Fruit fly (Drosophila melanogaster) whole organism, embryonic: ENCODE results near the gene fwd.

ENCODE experiments used
- Ada2b ChIP-seq: fragments of 200-800 bp; sonication (Bioruptor generic); IDR thresholded peaks from 2 replicates; pipeline ENCODE4 v1.3.6; 2022; ENCODE audit warnings: missing biosample characterization, missing genetic modification characterization
- Awh ChIP-seq: fragments of 200-800 bp; sonication (Bioruptor generic); IDR thresholded peaks from 2 replicates; pipeline ENCODE4, ENCODE4 v1.3.6; 2022; ENCODE audit warnings: missing biosample characterization, missing genetic modification characterization
- B-H2 ChIP-seq: fragments of 200-800 bp; sonication (Bioruptor generic); optimal IDR thresholded peaks from 2 replicates; lab custom pipeline; 2018; ENCODE audit warnings: missing biosample characterization, mild to moderate bottlenecking, missing genetic modification characterization
- C15 ChIP-seq: fragments of 200-800 bp; sonication (Bioruptor generic); IDR thresholded peaks from 3 replicates; pipeline ENCODE4 v1.3.6; 2022; ENCODE audit warnings: missing biosample characterization, missing genetic modification characterization
- CG10959 ChIP-seq: fragments of 200-800 bp; sonication (Bioruptor generic); IDR thresholded peaks from 2 replicates; pipeline ENCODE4 v1.3.6; 2022; ENCODE audit warnings: missing biosample characterization, missing genetic modification characterization
- CG12659 ChIP-seq: fragments of 200-800 bp; sonication (Bioruptor generic); optimal IDR thresholded peaks from 3 replicates; lab custom pipeline; 2017; ENCODE audit warnings: mild to moderate bottlenecking, missing biosample characterization, missing genetic modification reagents, missing genetic modification characterization
- CG13775 ChIP-seq: fragments of 200-800 bp; sonication (Bioruptor generic); optimal IDR thresholded peaks from 3 replicates; lab custom pipeline; 2017; ENCODE audit warnings: missing biosample characterization, mild to moderate bottlenecking, missing genetic modification characterization
- CG1529 ChIP-seq: fragments of 200-800 bp; sonication (Bioruptor generic); optimal IDR thresholded peaks from 3 replicates; lab custom pipeline; 2018; ENCODE audit warnings: missing biosample characterization, missing genetic modification characterization
- CG15479 ChIP-seq: fragments of 200-800 bp; sonication (Bioruptor generic); optimal IDR thresholded peaks from 3 replicates; lab custom pipeline; 2019; ENCODE audit warnings: missing biosample characterization, mild to moderate bottlenecking, missing genetic modification characterization, moderate library complexity
- CG17328 ChIP-seq: fragments of 200-800 bp; sonication (Bioruptor generic); IDR thresholded peaks from 2 replicates; pipeline ENCODE4 v1.3.6; 2022; ENCODE audit warnings: missing biosample characterization, missing genetic modification characterization
- CG18011 ChIP-seq: fragments of 200-800 bp; sonication (Bioruptor generic); optimal IDR thresholded peaks from 2 replicates; lab custom pipeline; 2017; ENCODE audit warnings: missing biosample characterization, missing genetic modification characterization, mild to moderate bottlenecking, moderate library complexity, missing genotype
- CG2199 ChIP-seq: fragments of 200-800 bp; sonication (Bioruptor generic); IDR thresholded peaks from 3 replicates; pipeline ENCODE4 v1.3.6; 2022; ENCODE audit warnings: missing biosample characterization, missing genetic modification characterization
- CG31388 ChIP-seq: fragments of 200-800 bp; sonication (Bioruptor generic); optimal IDR thresholded peaks from 2 replicates; lab custom pipeline; 2016; ENCODE audit warnings: missing biosample characterization, missing genetic modification characterization
- CG34376 ChIP-seq: fragments of 200-800 bp; sonication (Bioruptor generic); optimal IDR thresholded peaks from 2 replicates; lab custom pipeline; 2018; ENCODE audit warnings: missing biosample characterization, mild to moderate bottlenecking, missing genetic modification characterization
- CG4404 ChIP-seq: fragments of 200-800 bp; sonication (Bioruptor generic); IDR thresholded peaks from 2 replicates; pipeline ENCODE4 v1.3.6; 2022; ENCODE audit warnings: missing biosample characterization, missing genetic modification characterization
- CG4820 ChIP-seq: fragments of 200-800 bp; sonication (Bioruptor generic); optimal IDR thresholded peaks from 3 replicates; lab custom pipeline; 2016; ENCODE audit warnings: missing biosample characterization, missing genetic modification characterization
- CG5245 ChIP-seq: fragments of 200-800 bp; sonication (Bioruptor generic); optimal IDR thresholded peaks from 3 replicates; lab custom pipeline; 2016; ENCODE audit warnings: missing biosample characterization, missing genetic modification characterization
- CG6689 ChIP-seq: fragments of 200-800 bp; sonication (Bioruptor generic); IDR thresholded peaks from 2 replicates; pipeline ENCODE4 v1.3.6; 2022; ENCODE audit warnings: missing biosample characterization, missing genetic modification characterization
- CG6854 ChIP-seq: fragments of 200-800 bp; sonication (Bioruptor generic); optimal IDR thresholded peaks from 3 replicates; lab custom pipeline; 2017; ENCODE audit warnings: missing biosample characterization, mild to moderate bottlenecking, missing genetic modification characterization
- CG8388 ChIP-seq: fragments of 200-800 bp; sonication (Bioruptor generic); optimal IDR thresholded peaks from 2 replicates; lab custom pipeline; 2019; ENCODE audit warnings: missing biosample characterization, mild to moderate bottlenecking, missing genetic modification characterization, moderate library complexity
- CG9437 ChIP-seq: fragments of 200-800 bp; sonication (Bioruptor generic); optimal IDR thresholded peaks from 2 replicates; lab custom pipeline; 2018; ENCODE audit warnings: missing biosample characterization, mild to moderate bottlenecking, missing genetic modification characterization
- E2f1 ChIP-seq: fragments of 200-800 bp; sonication (Bioruptor generic); IDR thresholded peaks from 2 replicates; pipeline ENCODE4 v1.3.6; 2022; ENCODE audit warnings: missing biosample characterization, missing genetic modification characterization
- E2f2 ChIP-seq: fragments of 200-800 bp; sonication (Bioruptor generic); IDR thresholded peaks from 2 replicates; pipeline ENCODE4 v1.3.6; 2022; ENCODE audit warnings: missing biosample characterization, missing genetic modification characterization
- Fer2 ChIP-seq: fragments of 200-800 bp; sonication (Bioruptor generic); optimal IDR thresholded peaks from 2 replicates; lab custom pipeline; 2018; ENCODE audit warnings: missing biosample characterization, mild to moderate bottlenecking, missing genetic modification characterization, moderate library complexity
- Gug ChIP-seq: fragments of 200-800 bp; sonication (Bioruptor generic); IDR thresholded peaks from 4 replicates; pipeline ENCODE4 v1.3.6; 2022; ENCODE audit warnings: missing biosample characterization, missing genetic modification characterization
- HHEX ChIP-seq: fragments of 200-800 bp; sonication (Bioruptor generic); optimal IDR thresholded peaks from 3 replicates; lab custom pipeline; 2017; ENCODE audit warnings: missing biosample characterization, mild to moderate bottlenecking, missing genetic modification characterization, missing genetic modification reagents
- MTF-1 ChIP-seq: fragments of 200-800 bp; sonication (Bioruptor generic); optimal IDR thresholded peaks from 2 replicates; lab custom pipeline; 2018; ENCODE audit warnings: missing biosample characterization, mild to moderate bottlenecking, missing genetic modification characterization, borderline replicate concordance
- Max ChIP-seq: fragments of 200-800 bp; sonication (Bioruptor generic); optimal IDR thresholded peaks from 2 replicates; lab custom pipeline; 2016; ENCODE audit warnings: missing biosample characterization, mild to moderate bottlenecking, missing genetic modification characterization
- Poxn ChIP-seq: fragments of 200-800 bp; sonication (Bioruptor generic); IDR thresholded peaks from 2 replicates; pipeline ENCODE4 v1.3.6; 2022; ENCODE audit warnings: missing biosample characterization, missing genetic modification characterization
- Rfx ChIP-seq: fragments of 200-800 bp; sonication (Bioruptor generic); IDR thresholded peaks from 2 replicates; pipeline ENCODE4 v1.3.6; 2022; ENCODE audit warnings: missing biosample characterization, missing genetic modification characterization
- Sin3A ChIP-seq: fragments of >200 bp; optimal IDR thresholded peaks from 2 replicates; lab custom pipeline; 2018
- bcd ChIP-seq: fragments of 200-800 bp; sonication (Bioruptor generic); optimal IDR thresholded peaks from 2 replicates; lab custom pipeline; 2017; ENCODE audit warnings: missing biosample characterization, mild to moderate bottlenecking, missing genetic modification characterization
- cg ChIP-seq: fragments of 200-800 bp; sonication (Bioruptor generic); optimal IDR thresholded peaks from 3 replicates; lab custom pipeline; 2019; ENCODE audit warnings: missing biosample characterization, mild to moderate bottlenecking, missing genetic modification characterization, moderate library complexity
- crol ChIP-seq: fragments of 200-800 bp; sonication (Bioruptor generic); IDR thresholded peaks from 2 replicates; pipeline ENCODE4 v1.3.6; 2022; ENCODE audit warnings: missing biosample characterization, missing genetic modification characterization
- da ChIP-seq: fragments of 200-800 bp; sonication (Bioruptor generic); optimal IDR thresholded peaks from 2 replicates; lab custom pipeline; 2016; ENCODE audit warnings: missing biosample characterization, missing genetic modification characterization
- ems ChIP-seq: fragments of 200-800 bp; sonication (Bioruptor generic); optimal IDR thresholded peaks from 3 replicates; lab custom pipeline; 2016; ENCODE audit warnings: missing biosample characterization, missing genetic modification characterization
- gro ChIP-seq: fragments of 200-800 bp; sonication (Bioruptor generic); optimal IDR thresholded peaks from 2 replicates; lab custom pipeline; 2016; ENCODE audit warnings: missing biosample characterization, missing genetic modification characterization
- kni ChIP-seq: fragments of 200-800 bp; sonication (Bioruptor generic); optimal IDR thresholded peaks from 3 replicates; lab custom pipeline; 2017; ENCODE audit warnings: mild to moderate bottlenecking, missing biosample characterization, missing genetic modification reagents, missing genetic modification characterization
- lola ChIP-seq, 3 experiments: fragments of >200 bp in 2 of 3; fragments of 200-800 bp in 1 of 3; sonication (Bioruptor generic) in 1 of 3; optimal IDR thresholded peaks; 2 replicates each; lab custom pipeline; 2017 to 2019; ENCODE audit warnings: missing biosample characterization in 3 of 3, missing genetic modification characterization in 3 of 3, mild to moderate bottlenecking in 1 of 3, moderate library complexity in 1 of 3
- maf-S ChIP-seq: fragments of 200-800 bp; sonication (Bioruptor generic); optimal IDR thresholded peaks from 2 replicates; lab custom pipeline; 2016; ENCODE audit warnings: missing biosample characterization, missing genetic modification characterization
- mam ChIP-seq: fragments of 200-800 bp; sonication (Bioruptor generic); optimal IDR thresholded peaks from 3 replicates; lab custom pipeline; 2016; ENCODE audit warnings: missing biosample characterization, missing genetic modification characterization
- oc ChIP-seq: fragments of 200-800 bp; sonication (Bioruptor generic); optimal IDR thresholded peaks from 2 replicates; lab custom pipeline; 2018; ENCODE audit warnings: missing biosample characterization, mild to moderate bottlenecking, missing genetic modification characterization, moderate library complexity
- pb ChIP-seq: fragments of 200-800 bp; sonication (Bioruptor generic); optimal IDR thresholded peaks from 3 replicates; lab custom pipeline; 2016; ENCODE audit warnings: missing biosample characterization, missing genetic modification characterization
- pnt ChIP-seq: fragments of 200-800 bp; sonication (Bioruptor generic); optimal IDR thresholded peaks from 3 replicates; lab custom pipeline; 2016; ENCODE audit warnings: missing biosample characterization, missing genetic modification characterization
- repo ChIP-seq: fragments of 200-800 bp; sonication (Bioruptor generic); optimal IDR thresholded peaks from 2 replicates; lab custom pipeline; 2016; ENCODE audit warnings: missing biosample characterization, missing genetic modification characterization
- shn ChIP-seq: fragments of 200-800 bp; sonication (Bioruptor generic); optimal IDR thresholded peaks from 3 replicates; lab custom pipeline; 2016; ENCODE audit warnings: missing biosample characterization, missing genetic modification characterization
- sna ChIP-seq: fragments of 200-800 bp; sonication (Bioruptor generic); IDR thresholded peaks from 2 replicates; pipeline ENCODE4 v1.3.6; 2022; ENCODE audit warnings: missing biosample characterization, missing genetic modification characterization; ENCODE audit not compliant: partially characterized antibody
- sr ChIP-seq: fragments of 200-800 bp; sonication (Bioruptor generic); IDR thresholded peaks from 3 replicates; pipeline ENCODE4 v1.3.6; 2022; ENCODE audit warnings: missing biosample characterization, missing genetic modification characterization
- tin ChIP-seq: fragments of 200-800 bp; sonication (Bioruptor generic); optimal IDR thresholded peaks from 3 replicates; lab custom pipeline; 2016; ENCODE audit warnings: missing biosample characterization, missing genetic modification characterization
- unpg ChIP-seq: fragments of 200-800 bp; sonication (Bioruptor generic); optimal IDR thresholded peaks from 3 replicates; lab custom pipeline; 2018; ENCODE audit warnings: missing biosample characterization, mild to moderate bottlenecking, missing genetic modification characterization, moderate library complexity

fwd gene

DNA sequence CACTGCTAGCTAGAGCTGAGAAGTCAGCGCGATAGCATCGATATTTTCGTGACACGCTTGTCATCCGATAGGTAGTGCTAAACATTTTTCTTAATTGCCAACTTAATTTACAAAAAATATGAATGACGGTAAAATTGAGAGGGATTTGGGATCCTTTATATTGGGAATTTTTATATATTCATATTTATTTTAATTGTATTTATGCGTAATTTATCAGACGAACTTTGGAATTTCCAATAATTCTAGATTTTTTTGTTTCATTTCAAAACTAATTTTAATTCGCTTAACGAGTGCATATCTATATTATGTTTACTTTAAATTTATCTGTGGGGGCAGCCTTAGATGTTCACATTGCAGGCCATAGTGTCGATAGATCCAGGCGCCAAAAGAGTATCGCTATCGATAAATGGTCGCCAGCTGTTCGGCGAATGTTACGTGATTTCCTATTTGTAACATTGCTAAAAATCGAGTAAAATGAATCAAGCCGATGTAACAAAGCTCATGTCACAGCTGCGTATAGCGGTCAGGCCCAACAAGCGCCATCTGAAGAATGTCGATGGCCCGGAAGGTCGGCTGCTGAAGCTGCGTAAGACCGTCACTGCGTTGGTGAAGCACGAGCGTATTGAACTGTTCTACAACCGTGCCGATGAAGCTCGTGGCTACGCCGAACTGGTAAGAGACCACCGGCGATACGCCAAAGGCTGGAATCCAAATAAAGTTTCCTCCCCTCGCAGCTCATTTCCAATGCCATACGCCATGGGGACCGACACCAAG lies 55.1 kb downstream of the fwd start, which contains the start of the genes Tudor-SN and mRpL17 (continued):
- TF ChIP-seq gro (GFP tag; lab: Kevin White, UChicago) (no peak), E2f1 (GFP tag; lab: Robert Waterston, UW) (no peak), B-H2 (GFP tag; lab: Kevin White, UChicago) (peak; percentile 41), CG15479 (GFP tag; lab: Kevin White, UChicago) (no peak), Poxn (GFP tag; lab: Robert Waterston, UW) (no peak), Awh (GFP tag; lab: Robert Waterston, UW) (no peak), repo (no peak), Gug (GFP tag; lab: Robert Waterston, UW) (peak; percentile 54; the same call in 1 of the 4 replicates), da (GFP tag; lab: Kevin White, UChicago) (no peak), kni (GFP tag; lab: Kevin White, UChicago) (no peak), ems (peak; percentile 32), CG12659 (GFP tag; lab: Kevin White, UChicago) (peak; percentile 61), CG6854 (GFP tag; lab: Kevin White, UChicago) (no peak), crol (no peak), Fer2 (tag; lab: Kevin White, UChicago) (no peak), lola (GFP tag; optimal IDR thresholded peaks at IDR 0.05; lab: Kevin White, UChicago) (peak in 1 of 3 experiments; percentile 55), bcd (GFP tag; lab: Kevin White, UChicago) (peak; percentile 30), E2f2 (GFP tag; lab: Robert Waterston, UW) (peak; percentile 46; the same call in 1 of the 2 replicates), CG4404 (GFP tag; lab: Robert Waterston, UW) (peak; percentile 14; the same call in 1 of the 2 replicates), oc (tag; lab: Kevin White, UChicago) (no peak), MTF-1 (GFP tag; lab: Kevin White, UChicago) (no peak), pnt (GFP tag; lab: Kevin White, UChicago) (no peak), CG8388 (GFP tag; lab: Kevin White, UChicago) (peak; percentile 9), CG5245 (GFP tag; lab: Kevin White, UChicago) (no peak), CG1529 (GFP tag; lab: Kevin White, UChicago) (no peak), sr (no peak), CG6689 (GFP tag; lab: Robert Waterston, UW) (0 out of 2 replicates have a peak, but pooled peaks have one; percentile 7), CG13775 (GFP tag; lab: Kevin White, UChicago) (peak; percentile 68), CG17328 (GFP tag; lab: Robert Waterston, UW) (0 out of 2 replicates have a peak, but pooled peaks have one; percentile 27), Max (GFP tag; lab: Kevin White, UChicago) (peak; percentile 52), CG2199 (GFP tag; lab: Robert Waterston, UW) (no peak), CG4820 (GFP tag; lab: Kevin White, UChicago) (peak; percentile 21), mam (GFP tag; lab: Kevin White, UChicago) (peak; percentile 47), unpg (GFP tag; lab: Kevin White, UChicago) (peak; percentile 1), tin (peak; percentile 30), Ada2b (GFP tag; lab: Robert Waterston, UW) (0 out of 2 replicates have a peak, but pooled peaks have one; percentile 1), Sin3A (lab: Kevin White, UChicago) (peak; percentile 68), CG18011 (GFP tag; lab: Kevin White, UChicago) (no peak), Rfx (GFP tag; lab: Robert Waterston, UW) (peak; percentile 66), sna (GFP tag; lab: Robert Waterston, UW) (peak; percentile 90), CG9437 (GFP tag; lab: Kevin White, UChicago) (peak; percentile 97), maf-S (GFP tag; lab: Kevin White, UChicago) (no peak), pb (no peak), shn (GFP tag; lab: Kevin White, UChicago) (no peak), cg (no peak), C15 (GFP tag; lab: Robert Waterston, UW) (no peak), CG31388 (GFP tag; lab: Kevin White, UChicago) (no peak), CG34376 (peak; percentile 11), CG10959 (GFP tag; lab: Robert Waterston, UW) (no peak), HHEX (GFP tag; lab: Kevin White, UChicago) (no peak)
